Fruit fly (Drosophila melanogaster) whole organism, wandering third instar larva: ENCODE data around the gene Ir94a.

Experiments
- CG32264 ChIP-seq: fragments of 200-800 bp; sonication (Bioruptor generic); optimal IDR thresholded peaks from 2 replicates; lab custom pipeline; 2016; ENCODE audit warnings: missing biosample characterization, missing genetic modification characterization
- Mio ChIP-seq: sonication (Bioruptor generic); optimal IDR thresholded peaks from 2 replicates; lab custom pipeline; 2016; ENCODE audit warnings: missing biosample characterization, missing genetic modification characterization
- Myc ChIP-seq: fragments of >200 bp; optimal IDR thresholded peaks from 2 replicates; lab custom pipeline; 2017
- dl ChIP-seq, 2 experiments: fragments of 175-275, 200-275 bp in 1 of 2; fragments of 200-275 bp in 1 of 2; sonication (Bioruptor generic); optimal IDR thresholded peaks; lab custom pipeline; 2018; ENCODE audit warnings: mild to moderate bottlenecking in 2 of 2, missing biosample characterization in 2 of 2, missing genetic modification characterization in 2 of 2, moderate library complexity in 2 of 2; ENCODE audit not compliant: partially characterized antibody in 2 of 2, insufficient read depth in 1 of 2

Gene Ir94a

DNA sequence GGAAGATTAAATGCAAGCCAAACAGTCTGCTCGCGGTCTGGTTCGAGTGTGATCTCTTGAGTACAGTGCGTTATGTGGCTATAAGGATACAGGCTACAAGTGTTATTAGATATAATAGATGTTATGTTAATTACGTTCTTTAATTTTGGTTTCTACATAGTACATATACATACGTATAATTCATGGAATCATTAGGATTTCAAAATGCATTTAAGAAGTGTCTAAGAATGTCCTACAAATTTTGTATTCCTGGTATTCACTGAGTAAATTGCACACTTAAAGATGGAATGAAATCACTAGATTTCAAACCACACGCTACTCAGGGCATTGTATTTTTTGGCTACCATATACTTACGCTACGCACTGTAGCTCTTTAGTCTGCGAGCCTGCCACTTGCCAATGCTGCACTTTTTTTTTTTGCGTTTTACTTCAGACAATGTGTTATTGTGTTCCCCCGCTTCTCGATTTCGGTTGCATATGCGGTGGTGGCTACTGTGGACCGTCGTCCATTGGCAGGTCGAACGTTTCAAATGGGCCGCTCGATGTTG lies 50.1 kb downstream of the Ir94a start (continued):
- no peak for TF ChIP-seq dl (GFP tag; optimal IDR thresholded peaks at IDR 0.05; lab: Kevin White, UChicago; ENCODE audit: insufficient read depth in 1 of 2, partially characterized antibody in 2 of 2)
- no peak for TF ChIP-seq CG32264 (GFP tag; lab: Kevin White, UChicago)
- no peak for TF ChIP-seq Myc
- TF ChIP-seq Mio (GFP tag; lab: Kevin White, UChicago): no peak
